Worm (Caenorhabditis elegans) whole organism, L2 larva: Measurements from ENCODE around the gene Y53C12A.3.

Experiments
- ZK546.5 ChIP-seq: sonication (generic microtip); optimal IDR thresholded peaks from 2 replicates; lab custom pipeline; 2017; ENCODE audit warnings: missing biosample characterization, missing genetic modification characterization
- dmd-4 ChIP-seq: sonication (generic microtip); optimal IDR thresholded peaks from 2 replicates; lab custom pipeline; 2017; ENCODE audit warnings: missing biosample characterization, missing genetic modification characterization
- fos-1 ChIP-seq: fragments of 150-350 bp; optimal IDR thresholded peaks from 2 replicates; lab custom pipeline; 2014; ENCODE audit warnings: missing biosample characterization, missing genetic modification characterization
- lin-39 ChIP-seq: fragments of 150-350 bp; optimal IDR thresholded peaks from 2 replicates; lab custom pipeline; 2014; ENCODE audit warnings: missing biosample characterization, missing genetic modification reagents, missing genetic modification characterization
- mdl-1 ChIP-seq, 2 experiments: fragments of 150-350 bp in 1 of 2; sonication (generic microtip) in 1 of 2; optimal IDR thresholded peaks; 2 replicates each; lab custom pipeline; 2017; ENCODE audit warnings: missing biosample characterization in 2 of 2, missing genetic modification characterization in 2 of 2
- nhr-10 ChIP-seq: sonication (generic microtip); optimal IDR thresholded peaks from 2 replicates; lab custom pipeline; 2017; ENCODE audit warnings: missing biosample characterization, missing genetic modification characterization
- nhr-77 ChIP-seq: fragments of 150-350 bp; optimal IDR thresholded peaks from 2 replicates; lab custom pipeline; 2014; ENCODE audit warnings: missing biosample characterization, missing genetic modification characterization
- sma-9 ChIP-seq, 2 experiments: fragments of 150-350 bp in 1 of 2; sonication (generic microtip) in 1 of 2; optimal IDR thresholded peaks; 2 replicates each; lab custom pipeline; 2014 to 2016; ENCODE audit warnings: missing genetic modification characterization in 2 of 2, mild to moderate bottlenecking in 1 of 2, missing biosample characterization in 1 of 2, missing compliant biosample characterization in 1 of 2, missing genetic modification reagents in 1 of 2, moderate library complexity in 1 of 2

DNA sequence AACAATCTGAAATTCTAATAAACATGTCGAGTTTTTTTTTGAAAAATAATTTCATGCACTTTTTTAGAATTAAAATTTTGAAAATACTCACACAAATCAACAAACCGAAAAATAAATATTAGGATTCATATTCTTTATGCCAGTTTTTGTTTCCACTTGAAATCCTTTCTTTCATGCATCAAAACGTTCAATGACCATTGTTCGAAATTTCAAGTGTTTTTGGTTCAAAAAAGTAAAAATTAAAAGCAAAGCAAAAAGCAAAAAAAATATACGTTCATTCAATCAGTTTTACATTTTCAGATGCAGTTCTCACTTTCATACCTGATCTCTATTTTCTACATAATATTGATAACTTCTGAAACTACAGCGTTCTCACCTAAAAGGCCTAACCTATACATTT lies 47.7 kb upstream of the Y53C12A.3 start, which contains the start of gene ZK1321.1:
- TF ChIP-seq fos-1 (no peak), dmd-4 (no peak), ZK546.5 (no peak), nhr-10 (no peak), lin-39 (tag; lab: Kevin White, UChicago) (no peak), sma-9 (GFP tag; optimal IDR thresholded peaks at IDR 0.05; lab: Kevin White, UChicago) (no peak), sma-9 (tag; optimal IDR thresholded peaks at IDR 0.05; lab: Kevin White, UChicago) (no peak), mdl-1 (tag; optimal IDR thresholded peaks at IDR 0.05; lab: Kevin White, UChicago) (no peak), nhr-77 (tag; lab: Kevin White, UChicago) (no peak)
